Fruit fly (Drosophila melanogaster): ENCODE measurements around the gene CG9168.

dm6 chr3L:1388862-1389261 lies 22.0 kb upstream of the CG9168 start:
- TF ChIP-seq rn (GFP tag; IDR thresholded peaks at IDR 0.05) (no peak), CG15710 (tag; optimal IDR thresholded peaks at IDR 0.05) (no peak), EcR (GFP tag; optimal IDR thresholded peaks at IDR 0.05) (no peak), CG12605 (GFP tag; IDR thresholded peaks at IDR 0.05) (no peak), Ets98B (GFP tag; IDR thresholded peaks at IDR 0.05) (no peak), fd96Ca (GFP tag; IDR thresholded peaks at IDR 0.05) (no peak), CG34367 (tag; optimal IDR thresholded peaks at IDR 0.05) (no peak), CG8301 (tag; optimal IDR thresholded peaks at IDR 0.05) (no peak), gl (tag; optimal IDR thresholded peaks at IDR 0.05) (no peak), CG17806 (tag; optimal IDR thresholded peaks at IDR 0.05) (no peak), D1 (tag; optimal IDR thresholded peaks at IDR 0.05) (no peak), CG32121 (GFP tag; IDR thresholded peaks at IDR 0.05) (no peak), CG4496 (GFP tag; IDR thresholded peaks at IDR 0.05) (no peak)

All from whole organism, pupa.